Fruit fly (Drosophila melanogaster) whole organism: ENCODE data around the gene Polr3F.

Experiments
- CG8478 ChIP-seq: fragments of >200 bp; optimal IDR thresholded peaks from 2 replicates; lab custom pipeline; 2018; ENCODE audit warnings: inconsistent platforms
- Dll ChIP-seq: fragments of >200 bp; optimal IDR thresholded peaks from 2 replicates; lab custom pipeline; 2017
- EcR ChIP-seq, 2 experiments: fragments of >200 bp; optimal IDR thresholded peaks; 2 replicates each; lab custom pipeline; 2017; ENCODE audit warnings: missing biosample characterization in 2 of 2, missing genetic modification characterization in 2 of 2, missing genetic modification reagents in 2 of 2
- pan ChIP-seq: fragments of >200 bp; optimal IDR thresholded peaks from 2 replicates; lab custom pipeline; 2017
- psq ChIP-seq: fragments of >200 bp; optimal IDR thresholded peaks from 2 replicates; lab custom pipeline; 2017
- usp ChIP-seq: fragments of >200 bp; optimal IDR thresholded peaks from 2 replicates; lab custom pipeline; 2017; ENCODE audit warnings: missing biosample characterization, missing genetic modification characterization, mixed read lengths

- TF ChIP-seq pan (no peak), CG8478 (no peak), psq (lab: Kevin White, UChicago) (no peak), Dll (lab: Kevin White, UChicago) (no peak), usp (GFP tag; lab: Kevin White, UChicago) (no peak), EcR (GFP tag; optimal IDR thresholded peaks at IDR 0.05; lab: Kevin White, UChicago) (no peak)
Measured at dm6 chr3R:22339510-22339909, 27.7 kb downstream of the Polr3F start.
